Worm (Caenorhabditis elegans) whole organism, L4 larva: ENCODE data around the gene ifb-2.
A peak's percentile ranks its signal among the peaks of the same experiment; 100 is the strongest.

Experiments used
- D1046.2 ChIP-seq: fragments of 200-800 bp; sonication (Bioruptor generic); IDR thresholded peaks from 2 replicates; pipeline ENCODE4 v1.3.6; 2022; ENCODE audit warnings: missing genetic modification characterization, missing compliant biosample characterization
- F10B5.3 ChIP-seq: sonication (generic microtip); optimal IDR thresholded peaks from 2 replicates; lab custom pipeline; 2016; ENCODE audit warnings: mild to moderate bottlenecking, missing genetic modification characterization, missing compliant biosample characterization
- F44E2.7 ChIP-seq: fragments of 200-800 bp; sonication (Bioruptor generic); IDR thresholded peaks from 2 replicates; pipeline ENCODE4 v2.1.2; 2022; ENCODE audit warnings: missing genetic modification characterization, missing compliant biosample characterization
- F49E8.2 ChIP-seq: sonication (generic microtip); optimal IDR thresholded peaks from 2 replicates; lab custom pipeline; 2016; ENCODE audit warnings: missing compliant biosample characterization, mild to moderate bottlenecking, missing genetic modification characterization, borderline replicate concordance
- R02D3.7 ChIP-seq: fragments of 150-350 bp; sonication (generic microtip); optimal IDR thresholded peaks from 3 replicates; lab custom pipeline; 2014; ENCODE audit warnings: missing biosample characterization, missing genetic modification characterization
- T20F7.1 ChIP-seq: fragments of 200-800 bp; sonication (Bioruptor generic); optimal IDR thresholded peaks from 2 replicates; lab custom pipeline; 2018; ENCODE audit warnings: mild to moderate bottlenecking, missing genetic modification characterization, missing compliant biosample characterization
- Y48G9A.11 ChIP-seq: fragments of 200-800 bp; sonication (Bioruptor generic); IDR thresholded peaks from 2 replicates; pipeline ENCODE4 v1.3.6; 2022; ENCODE audit warnings: missing genetic modification reagents, missing genetic modification characterization, missing compliant biosample characterization
- ZK546.5 ChIP-seq, 2 experiments: sonication (generic microtip); optimal IDR thresholded peaks; 2 replicates each; lab custom pipeline; 2017; ENCODE audit warnings: missing biosample characterization in 2 of 2, missing genetic modification characterization in 2 of 2
- aly-2 ChIP-seq: sonication (generic microtip); optimal IDR thresholded peaks from 2 replicates; lab custom pipeline; 2018; ENCODE audit warnings: missing biosample characterization, missing genetic modification characterization
- attf-4 ChIP-seq: sonication (generic microtip); optimal IDR thresholded peaks from 3 replicates; lab custom pipeline; 2017; ENCODE audit warnings: missing biosample characterization, missing genetic modification characterization
- ceh-62 ChIP-seq: sonication (generic microtip); optimal IDR thresholded peaks from 2 replicates; lab custom pipeline; 2017; ENCODE audit warnings: missing biosample characterization, missing genetic modification characterization
- ceh-82 ChIP-seq: sonication (generic microtip); optimal IDR thresholded peaks from 2 replicates; lab custom pipeline; 2017; ENCODE audit warnings: missing biosample characterization, missing genetic modification characterization
- ces-1 ChIP-seq: fragments of 150-350 bp; sonication (generic microtip); optimal IDR thresholded peaks from 4 replicates; lab custom pipeline; 2014; ENCODE audit warnings: missing biosample characterization, missing genetic modification reagents, missing genetic modification characterization
- cey-2 ChIP-seq: sonication (generic microtip); optimal IDR thresholded peaks from 3 replicates; lab custom pipeline; 2017; ENCODE audit warnings: missing genetic modification characterization, mild to moderate bottlenecking, missing compliant biosample characterization, antibody characterized with exemption, borderline replicate concordance; ENCODE audit not compliant: insufficient read depth
- daf-19 ChIP-seq: fragments of 200-800 bp; sonication (Bioruptor generic); conservative IDR thresholded peaks from 2 replicates; pipeline ENCODE4 v1.3.6; 2022; ENCODE audit warnings: missing genetic modification characterization, missing compliant biosample characterization
- duxl-1 ChIP-seq: sonication (generic microtip); optimal IDR thresholded peaks from 2 replicates; lab custom pipeline; 2016; ENCODE audit warnings: mild to moderate bottlenecking, missing genetic modification characterization, moderate library complexity, missing compliant biosample characterization; ENCODE audit not compliant: poor library complexity
- dve-1 ChIP-seq: sonication (generic microtip); optimal IDR thresholded peaks from 2 replicates; lab custom pipeline; 2017; ENCODE audit warnings: antibody characterized with exemption, mild to moderate bottlenecking, missing genetic modification characterization, missing compliant biosample characterization; ENCODE audit not compliant: insufficient read depth
- fos-1 ChIP-seq: fragments of 150-350 bp; optimal IDR thresholded peaks from 2 replicates; lab custom pipeline; 2014; ENCODE audit warnings: missing biosample characterization, missing genetic modification characterization
- gei-8 ChIP-seq: fragments of 200-800 bp; sonication (Bioruptor generic); optimal IDR thresholded peaks from 2 replicates; lab custom pipeline; 2018; ENCODE audit warnings: mild to moderate bottlenecking, missing genetic modification characterization, missing compliant biosample characterization
- hif-1 ChIP-seq, 2 experiments: sonication (generic microtip); optimal IDR thresholded peaks; 2 replicates each; lab custom pipeline; 2016 to 2017; ENCODE audit warnings: missing compliant biosample characterization in 2 of 2, missing genetic modification characterization in 2 of 2, missing genetic modification reagents in 2 of 2, missing genotype in 2 of 2, mild to moderate bottlenecking in 1 of 2
- hmg-1.1 ChIP-seq: fragments of 200-800 bp; sonication (Bioruptor generic); IDR thresholded peaks from 2 replicates; pipeline ENCODE4 v1.3.6; 2022; ENCODE audit warnings: missing genetic modification reagents, missing genetic modification characterization, missing compliant biosample characterization
- lin-29 ChIP-seq: fragments of 200-800 bp; sonication (Bioruptor generic); IDR thresholded peaks from 2 replicates; pipeline ENCODE4 v1.3.6; 2022; ENCODE audit warnings: missing genetic modification reagents, missing genetic modification characterization, missing compliant biosample characterization
- lin-38 ChIP-seq: fragments of 200-800 bp; sonication (Bioruptor generic); IDR thresholded peaks from 2 replicates; pipeline ENCODE4 v1.3.6; 2022; ENCODE audit warnings: missing genetic modification reagents, missing genetic modification characterization, missing compliant biosample characterization
- lin-39 ChIP-seq: fragments of 150-350 bp; optimal IDR thresholded peaks from 2 replicates; lab custom pipeline; 2014; ENCODE audit warnings: missing biosample characterization, missing genetic modification reagents, missing genetic modification characterization
- lir-3 ChIP-seq: sonication (generic microtip); optimal IDR thresholded peaks from 2 replicates; lab custom pipeline; 2016; ENCODE audit warnings: mild to moderate bottlenecking, missing genetic modification characterization, missing compliant biosample characterization
- madf-9 ChIP-seq: fragments of 200-800 bp; sonication (Bioruptor generic); conservative IDR thresholded peaks from 2 replicates; pipeline ENCODE4 v1.3.6; 2022; ENCODE audit warnings: missing genetic modification reagents, missing genetic modification characterization, missing compliant biosample characterization
- mdl-1 ChIP-seq, 2 experiments: fragments of 150-350 bp in 1 of 2; sonication (generic microtip) in 1 of 2; optimal IDR thresholded peaks; 2 replicates each; lab custom pipeline; 2014 to 2017; ENCODE audit warnings: missing biosample characterization in 2 of 2, missing genetic modification characterization in 2 of 2
- mdt-29 ChIP-seq: fragments of 200-800 bp; sonication (Bioruptor generic); IDR thresholded peaks from 2 replicates; pipeline ENCODE4 v1.3.6; 2022; ENCODE audit warnings: missing genetic modification reagents, missing genetic modification characterization, missing compliant biosample characterization
- mes-2 ChIP-seq: sonication (generic microtip); optimal IDR thresholded peaks from 2 replicates; lab custom pipeline; 2016; ENCODE audit warnings: missing genotype, mild to moderate bottlenecking, missing genetic modification characterization, missing compliant biosample characterization; ENCODE audit not compliant: poor library complexity, severe bottlenecking
- mxl-3 ChIP-seq: fragments of 200-800 bp; sonication (Bioruptor generic); optimal IDR thresholded peaks from 2 replicates; lab custom pipeline; 2018; ENCODE audit warnings: mild to moderate bottlenecking, missing genetic modification characterization, missing compliant biosample characterization
- nhr-10 ChIP-seq: fragments of 150-350 bp; optimal IDR thresholded peaks from 2 replicates; lab custom pipeline; 2014; ENCODE audit warnings: missing biosample characterization, missing genetic modification characterization
- nhr-102 ChIP-seq: sonication (generic microtip); optimal IDR thresholded peaks from 2 replicates; lab custom pipeline; 2016; ENCODE audit warnings: mild to moderate bottlenecking, missing genetic modification characterization, moderate library complexity, missing compliant biosample characterization
- nhr-11 ChIP-seq: fragments of 150-350 bp; optimal IDR thresholded peaks from 2 replicates; lab custom pipeline; 2014; ENCODE audit warnings: missing biosample characterization, missing genetic modification characterization
- nhr-111 ChIP-seq: fragments of 200-800 bp; sonication (Bioruptor generic); optimal IDR thresholded peaks from 2 replicates; lab custom pipeline; 2018; ENCODE audit warnings: mild to moderate bottlenecking, missing genetic modification characterization, missing compliant biosample characterization
- nhr-237 ChIP-seq: sonication (generic microtip); optimal IDR thresholded peaks from 2 replicates; lab custom pipeline; 2017; ENCODE audit warnings: missing biosample characterization, missing genetic modification characterization
- nhr-28 ChIP-seq: fragments of 150-350 bp; optimal IDR thresholded peaks from 2 replicates; lab custom pipeline; 2014; ENCODE audit warnings: missing biosample characterization, missing genetic modification characterization
- nhr-42 ChIP-seq: fragments of 200-800 bp; sonication (Bioruptor generic); IDR thresholded peaks from 2 replicates; pipeline ENCODE4 v1.3.6; 2022; ENCODE audit warnings: missing genetic modification characterization, missing compliant biosample characterization
- nhr-48 ChIP-seq: sonication (generic microtip); optimal IDR thresholded peaks from 2 replicates; lab custom pipeline; 2016; ENCODE audit warnings: mild to moderate bottlenecking, missing genetic modification characterization, missing compliant biosample characterization
- nhr-76 ChIP-seq: fragments of 150-350 bp; optimal IDR thresholded peaks from 2 replicates; lab custom pipeline; 2014; ENCODE audit warnings: missing biosample characterization, missing genetic modification characterization
- php-3 ChIP-seq: fragments of 200-800 bp; sonication (Bioruptor generic); IDR thresholded peaks from 2 replicates; pipeline ENCODE4 v1.3.6; 2022; ENCODE audit warnings: missing genetic modification reagents, missing genetic modification characterization, missing compliant biosample characterization
- pqm-1 ChIP-seq: sonication (generic microtip); optimal IDR thresholded peaks from 2 replicates; lab custom pipeline; 2017; ENCODE audit warnings: missing biosample characterization, missing genetic modification characterization
- rbr-2 ChIP-seq: sonication (generic microtip); optimal IDR thresholded peaks from 2 replicates; lab custom pipeline; 2016; ENCODE audit warnings: missing genotype, missing genetic modification characterization, missing compliant biosample characterization
- skn-1 ChIP-seq: fragments of 150-350 bp; optimal IDR thresholded peaks from 2 replicates; lab custom pipeline; 2014; ENCODE audit warnings: missing biosample characterization, missing genetic modification characterization
- snpc-1.2 ChIP-seq: fragments of 200-800 bp; sonication (Bioruptor generic); IDR thresholded peaks from 2 replicates; pipeline ENCODE4 v1.3.6; 2022; ENCODE audit warnings: missing genetic modification reagents, missing genetic modification characterization, missing compliant biosample characterization
- tra-1 ChIP-seq: fragments of 200-800 bp; sonication (Bioruptor generic); IDR thresholded peaks from 2 replicates; pipeline ENCODE4 v1.3.6; 2022; ENCODE audit warnings: missing genetic modification reagents, missing genetic modification characterization, missing compliant biosample characterization
- unc-39 ChIP-seq: sonication (generic microtip); optimal IDR thresholded peaks from 2 replicates; lab custom pipeline; 2017; ENCODE audit warnings: missing biosample characterization, missing genetic modification characterization
- vab-7 ChIP-seq: fragments of 200-800 bp; sonication (Bioruptor generic); IDR thresholded peaks from 2 replicates; pipeline ENCODE4 v1.3.6; 2022; ENCODE audit warnings: missing genetic modification reagents, missing genetic modification characterization, missing compliant biosample characterization
- zip-11 ChIP-seq: fragments of 200-800 bp; sonication (Bioruptor generic); IDR thresholded peaks from 2 replicates; pipeline ENCODE4 v1.3.6; 2022; ENCODE audit warnings: missing genetic modification characterization, missing compliant biosample characterization
- ztf-11 ChIP-seq: fragments of 150-350 bp; optimal IDR thresholded peaks from 2 replicates; lab custom pipeline; 2014; ENCODE audit warnings: missing biosample characterization, missing genetic modification characterization

Gene ifb-2

DNA sequence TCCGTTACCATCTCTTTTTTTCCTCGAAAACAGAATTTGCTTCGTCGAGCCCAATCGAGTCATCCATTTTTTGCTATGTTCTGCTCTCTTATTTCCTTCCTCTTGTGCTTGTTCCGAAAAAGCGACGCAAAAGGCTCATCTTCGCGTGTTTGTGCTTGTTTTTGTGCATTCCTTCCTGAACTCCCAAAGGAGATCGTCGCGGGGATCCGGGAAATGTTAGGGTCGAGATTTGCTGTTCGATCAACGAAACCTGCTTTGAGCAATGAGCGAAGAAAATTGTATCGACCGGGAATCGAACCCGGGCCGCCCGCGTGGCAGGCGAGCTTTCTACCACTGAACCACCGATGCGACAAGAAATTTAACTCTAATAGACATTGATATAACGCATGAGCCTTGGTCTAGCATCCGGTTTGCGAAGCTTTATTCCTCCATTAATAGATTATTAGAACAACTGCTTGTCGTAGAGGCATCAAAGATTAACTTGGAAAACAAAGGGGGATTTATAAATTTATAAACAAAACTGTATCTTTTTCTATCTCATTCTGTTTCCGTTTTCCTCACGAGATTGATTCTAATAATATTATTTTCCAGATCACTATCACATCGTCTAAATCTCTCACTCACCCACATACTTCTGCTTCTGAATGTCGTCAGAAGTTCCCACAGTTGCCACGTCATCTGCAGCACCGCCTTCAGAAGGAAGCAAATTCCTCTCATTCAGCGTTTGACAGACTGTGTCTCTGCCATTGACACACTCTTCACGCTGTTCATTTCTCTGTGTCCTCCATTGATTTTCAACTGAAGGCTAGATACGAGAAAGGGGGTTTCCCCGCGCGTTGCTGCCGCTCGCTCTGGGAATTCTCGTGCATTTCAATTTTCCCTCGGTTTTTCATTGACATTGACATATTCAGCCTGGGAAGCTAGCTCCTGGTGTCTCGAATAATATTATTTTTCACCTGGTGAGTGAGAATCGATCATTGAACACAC, 32.2 kb downstream of the ifb-2 start, which contains the start of gene K05F1.6 (continued):
- TF ChIP-seq vab-7 (GFP tag; lab: Robert Waterston, UW) (peak; percentile 88), duxl-1 (tag; lab: Kevin White, UChicago) (peak; percentile 79), php-3 (GFP tag; lab: Robert Waterston, UW) (peak; percentile 65), madf-9 (GFP tag; lab: Robert Waterston, UW) (peak; percentile 38; the same call in 1 of the 2 replicates), lin-39 (tag; lab: Kevin White, UChicago) (no peak), F44E2.7 (0 out of 2 replicates have a peak, but pooled peaks have one; percentile 56), unc-39 (tag; lab: Kevin White, UChicago) (no peak), nhr-111 (GFP tag; lab: Kevin White, UChicago) (peak; percentile 39), snpc-1.2 (GFP tag; lab: Robert Waterston, UW) (peak; percentile 85), hif-1 (tag; optimal IDR thresholded peaks at IDR 0.05; lab: Kevin White, UChicago) (peak in 1 of 2 experiments; percentile 12), mdl-1 (tag; optimal IDR thresholded peaks at IDR 0.05; lab: Kevin White, UChicago) (peak in 1 of 2 experiments; percentile 17), lin-29 (GFP tag; lab: Robert Waterston, UW) (no peak), F10B5.3 (tag; lab: Kevin White, UChicago) (no peak), mxl-3 (GFP tag; lab: Kevin White, UChicago) (peak; percentile 57), fos-1 (tag; lab: Kevin White, UChicago) (no peak), nhr-11 (tag; lab: Kevin White, UChicago) (no peak), mdt-29 (GFP tag; lab: Robert Waterston, UW) (peak; percentile 76), Y48G9A.11 (GFP tag; lab: Robert Waterston, UW) (peak; percentile 84), cey-2 (tag; lab: Kevin White, UChicago) (no peak), mes-2 (tag; lab: Kevin White, UChicago) (peak; percentile 79), nhr-42 (peak; percentile 63; the same call in 1 of the 2 replicates), dve-1 (tag; lab: Kevin White, UChicago) (peak; percentile 69), ceh-62 (tag; lab: Kevin White, UChicago) (no peak), rbr-2 (peak; percentile 78), F49E8.2 (tag; lab: Kevin White, UChicago) (peak; percentile 78), lir-3 (tag; lab: Kevin White, UChicago) (peak; percentile 80), attf-4 (tag; lab: Kevin White, UChicago) (no peak), daf-19 (GFP tag; lab: Robert Waterston, UW) (no peak), skn-1 (tag; lab: Kevin White, UChicago) (no peak), aly-2 (tag; lab: Kevin White, UChicago) (no peak), lin-38 (peak; percentile 79), ceh-82 (tag; lab: Kevin White, UChicago) (no peak), nhr-10 (tag; lab: Kevin White, UChicago) (no peak), ces-1 (no peak), nhr-28 (tag; lab: Kevin White, UChicago) (no peak), gei-8 (GFP tag; lab: Kevin White, UChicago) (peak; percentile 91), R02D3.7 (tag; lab: Kevin White, UChicago) (no peak), nhr-76 (tag; lab: Kevin White, UChicago) (no peak), nhr-237 (tag; lab: Kevin White, UChicago) (no peak), T20F7.1 (GFP tag; lab: Kevin White, UChicago) (peak; percentile 60), pqm-1 (no peak), zip-11 (GFP tag; lab: Robert Waterston, UW) (0 out of 2 replicates have a peak, but pooled peaks have one; percentile 37), nhr-48 (tag; lab: Kevin White, UChicago) (peak; percentile 46), ztf-11 (no peak), ZK546.5 (tag; optimal IDR thresholded peaks at IDR 0.05; lab: Kevin White, UChicago) (no peak), hmg-1.1 (peak; percentile 66), nhr-102 (tag; lab: Kevin White, UChicago) (peak; percentile 83), tra-1 (GFP tag; lab: Robert Waterston, UW) (peak; percentile 88), D1046.2 (GFP tag; lab: Robert Waterston, UW) (peak; percentile 77; the same call in 1 of the 2 replicates)
